Fruit fly (Drosophila melanogaster) whole organism, adult: ENCODE measurements around the gene CG11760.

Source experiments
- CG11617 ChIP-seq: fragments of 200-800 bp; sonication (Bioruptor generic); optimal IDR thresholded peaks from 2 replicates; lab custom pipeline; 2017; ENCODE audit warnings: mild to moderate bottlenecking, missing biosample characterization, missing genetic modification reagents, missing genetic modification characterization
- CG5204 ChIP-seq: fragments of 200-800 bp; sonication (Bioruptor generic); optimal IDR thresholded peaks from 2 replicates; lab custom pipeline; 2016; ENCODE audit warnings: missing biosample characterization, missing genetic modification characterization
- CG7045 ChIP-seq: fragments of 200-800 bp; sonication (Bioruptor generic); optimal IDR thresholded peaks from 2 replicates; lab custom pipeline; 2017; ENCODE audit warnings: missing biosample characterization, mild to moderate bottlenecking, missing genetic modification characterization
- CG7101 ChIP-seq: fragments of 200-800 bp; sonication (Bioruptor generic); optimal IDR thresholded peaks from 2 replicates; lab custom pipeline; 2018; ENCODE audit warnings: missing biosample characterization, mild to moderate bottlenecking, missing genetic modification characterization, moderate library complexity
- Clk ChIP-seq: fragments of 200-800 bp; sonication (Bioruptor generic); optimal IDR thresholded peaks from 2 replicates; lab custom pipeline; 2017; ENCODE audit warnings: missing biosample characterization, missing genetic modification characterization
- Crg-1 ChIP-seq: fragments of 200-800 bp; sonication (Bioruptor generic); optimal IDR thresholded peaks from 2 replicates; lab custom pipeline; 2016; ENCODE audit warnings: missing biosample characterization, missing genetic modification characterization
- cic ChIP-seq: fragments of 200-800 bp; sonication (Bioruptor generic); optimal IDR thresholded peaks from 2 replicates; lab custom pipeline; 2017; ENCODE audit warnings: missing biosample characterization, mild to moderate bottlenecking, missing genetic modification characterization, moderate library complexity
- ovo ChIP-seq: fragments of 200-800 bp; sonication (Bioruptor generic); optimal IDR thresholded peaks from 2 replicates; lab custom pipeline; 2016; ENCODE audit warnings: missing biosample characterization, missing genetic modification characterization

DNA sequence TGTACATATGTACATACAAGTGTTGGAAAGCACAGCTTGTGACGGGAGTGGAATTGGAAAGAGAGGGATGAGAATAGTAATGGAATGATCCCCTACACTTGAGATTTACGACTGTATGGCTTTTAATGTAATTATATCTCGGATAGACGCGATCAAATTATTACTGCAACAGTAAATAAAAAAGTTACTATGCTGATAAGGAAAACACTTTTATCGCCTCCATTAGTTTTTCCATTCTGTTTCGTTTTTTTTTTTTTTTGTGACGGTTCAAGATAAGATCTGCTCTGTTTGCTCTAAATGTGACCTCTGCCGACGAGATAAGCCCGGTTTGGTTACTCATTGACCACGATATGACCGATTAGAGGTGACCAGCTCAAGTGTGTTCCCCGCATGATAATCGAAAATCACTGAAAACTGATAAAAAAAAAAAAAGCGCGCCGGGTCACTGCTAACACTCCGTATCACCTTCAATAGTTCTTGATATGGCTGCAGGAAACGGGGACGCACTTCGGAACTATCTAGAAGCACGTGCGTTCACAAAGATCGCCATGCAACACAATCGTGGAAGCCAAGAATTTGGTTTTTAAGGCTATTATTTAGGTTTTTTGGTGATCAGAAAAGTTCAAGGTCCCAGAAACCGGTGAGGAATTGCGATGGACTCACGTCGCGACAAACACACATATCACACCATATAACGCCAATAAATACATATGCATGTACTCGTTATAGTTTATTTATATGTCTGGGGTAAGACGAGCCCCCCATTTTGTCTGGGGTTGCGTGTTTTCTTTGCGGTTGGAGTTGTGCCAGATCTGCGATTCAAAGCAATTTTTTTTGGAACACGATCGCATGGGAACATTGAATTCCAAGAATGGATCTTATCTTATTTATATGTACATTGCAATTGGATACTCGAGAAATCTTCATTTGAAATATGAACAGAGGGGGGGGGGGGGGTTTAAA is 48.2 kb upstream of the CG11760 start, which contains the start of gene p:
- TF ChIP-seq CG5204 (GFP tag; lab: Kevin White, UChicago): peak; percentile 54
- no peak for TF ChIP-seq Clk
- TF ChIP-seq ovo: peak; percentile 36
- peak; percentile 21 for TF ChIP-seq Crg-1
- peak; percentile 78 for TF ChIP-seq cic (GFP tag; lab: Kevin White, UChicago)
- peak; percentile 41 for TF ChIP-seq CG7101 (tag; lab: Kevin White, UChicago)
- peak; percentile 69 for TF ChIP-seq CG7045
- TF ChIP-seq CG11617 (GFP tag; lab: Kevin White, UChicago): no peak
